Worm (Caenorhabditis elegans): ENCODE measurements around the gene mtss-1.

DNA sequence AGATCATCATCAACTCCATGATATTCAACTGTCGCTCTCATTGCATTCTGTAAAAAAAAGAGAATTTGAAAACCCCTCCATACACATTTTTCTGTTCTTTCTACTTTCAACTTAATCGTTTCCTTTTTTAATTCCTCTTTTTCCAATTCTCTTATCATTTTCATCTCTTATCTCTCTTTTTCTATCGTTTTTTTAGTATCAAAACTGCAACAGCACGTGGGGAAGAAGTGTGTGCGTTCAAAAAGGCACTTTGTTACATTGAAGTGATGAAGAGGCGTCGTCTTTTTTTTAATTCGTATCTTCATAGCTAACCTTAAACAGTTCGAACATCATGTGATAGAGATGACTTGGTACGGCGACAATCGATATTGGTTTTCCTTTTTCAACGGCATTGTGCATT, 29.0 kb upstream of the mtss-1 start:
- TF ChIP-seq M03D4.4 (tag; optimal IDR thresholded peaks at IDR 0.05) (no peak), ces-1 (GFP tag; optimal IDR thresholded peaks at IDR 0.05) (no peak), tbx-8 (GFP tag; optimal IDR thresholded peaks at IDR 0.05) (no peak), cnd-1 (tag; optimal IDR thresholded peaks at IDR 0.05) (no peak), zip-8 (tag; optimal IDR thresholded peaks at IDR 0.05) (no peak), pha-4 (tag; optimal IDR thresholded peaks at IDR 0.05) (no peak), mab-5 (tag; optimal IDR thresholded peaks at IDR 0.05) (no peak), nhr-28 (tag; optimal IDR thresholded peaks at IDR 0.05) (no peak), snpc-4 (tag; optimal IDR thresholded peaks at IDR 0.05) (no peak)
